Worm (Caenorhabditis elegans) whole organism, L2 larva: Measurements from ENCODE around the gene B0280.17.

ENCODE experiments used
- aly-2 ChIP-seq: fragments of 150-350 bp; optimal IDR thresholded peaks from 2 replicates; lab custom pipeline; 2014; ENCODE audit warnings: missing biosample characterization, missing genetic modification characterization
- ama-1 ChIP-seq: fragments of 150-350 bp; optimal IDR thresholded peaks from 2 replicates; lab custom pipeline; 2018; ENCODE audit warnings: inconsistent platforms
- ceh-82 ChIP-seq: fragments of 150-350 bp; optimal IDR thresholded peaks from 2 replicates; lab custom pipeline; 2014; ENCODE audit warnings: missing biosample characterization, missing genetic modification characterization
- egl-27 ChIP-seq: sonication (generic microtip); optimal IDR thresholded peaks from 3 replicates; lab custom pipeline; 2017; ENCODE audit warnings: missing biosample characterization, missing genetic modification reagents, missing genetic modification characterization
- gmeb-1 ChIP-seq: fragments of 150-350 bp; optimal IDR thresholded peaks from 2 replicates; lab custom pipeline; 2014; ENCODE audit warnings: missing biosample characterization, missing genetic modification characterization
- lin-11 ChIP-seq: fragments of 150-350 bp; sonication (generic microtip); optimal IDR thresholded peaks from 2 replicates; lab custom pipeline; 2014; ENCODE audit warnings: missing biosample characterization, missing genetic modification characterization, inconsistent platforms, mixed read lengths
- lin-39 ChIP-seq: fragments of 150-350 bp; optimal IDR thresholded peaks from 2 replicates; lab custom pipeline; 2014; ENCODE audit warnings: missing biosample characterization, missing genetic modification reagents, missing genetic modification characterization
- nhr-129 ChIP-seq: fragments of 150-350 bp; optimal IDR thresholded peaks from 2 replicates; lab custom pipeline; 2014; ENCODE audit warnings: missing biosample characterization, missing genetic modification characterization
- snpc-4 ChIP-seq: fragments of 150-350 bp; optimal IDR thresholded peaks from 2 replicates; lab custom pipeline; 2014; ENCODE audit warnings: missing biosample characterization, missing genetic modification characterization
- unc-39 ChIP-seq: fragments of 150-350 bp; optimal IDR thresholded peaks from 2 replicates; lab custom pipeline; 2014; ENCODE audit warnings: missing biosample characterization, missing genetic modification characterization
- ztf-11 ChIP-seq: sonication (generic microtip); optimal IDR thresholded peaks from 2 replicates; lab custom pipeline; 2017; ENCODE audit warnings: missing biosample characterization, missing genetic modification characterization

DNA sequence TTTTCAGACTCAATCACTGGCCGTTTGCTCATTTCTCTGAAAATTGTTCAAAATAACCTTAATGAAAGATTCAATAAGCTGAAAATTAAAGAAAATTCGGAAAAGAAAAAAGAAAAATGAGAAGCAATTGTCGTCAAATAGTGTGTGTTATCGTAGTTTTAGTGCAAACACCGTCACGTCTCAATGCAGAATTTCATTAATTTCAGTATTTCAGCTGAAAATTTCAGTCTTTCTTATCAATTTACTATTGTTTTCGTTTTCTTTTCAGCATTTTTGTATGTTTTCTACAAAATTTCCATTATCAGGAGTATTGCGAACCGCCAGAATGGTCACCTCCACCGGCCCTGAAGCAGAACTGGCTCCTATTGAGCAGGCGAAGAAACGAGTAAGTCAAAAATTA is 13.1 kb downstream of the B0280.17 start, which contains the start of the genes B0280.9 and rpia-1:
- TF ChIP-seq unc-39 (tag; lab: Kevin White, UChicago): no peak
- no peak for TF ChIP-seq ama-1 (lab: Kevin White, UChicago)
- TF ChIP-seq lin-39 (tag; lab: Kevin White, UChicago): no peak
- no peak for TF ChIP-seq lin-11 (tag; lab: Kevin White, UChicago)
- TF ChIP-seq ztf-11 (tag; lab: Kevin White, UChicago): no peak
- no peak for TF ChIP-seq egl-27
- peak; percentile 26 for TF ChIP-seq gmeb-1 (tag; lab: Kevin White, UChicago)
- TF ChIP-seq nhr-129 (tag; lab: Kevin White, UChicago): peak; percentile 38
- no peak for TF ChIP-seq ceh-82 (tag; lab: Kevin White, UChicago)
- no peak for TF ChIP-seq snpc-4
- no peak for TF ChIP-seq aly-2 (tag; lab: Kevin White, UChicago)
